Worm (Caenorhabditis elegans) whole organism, late embryonic: ENCODE measurements around the gene svh-11.

Source experiments
- ceh-19 ChIP-seq: fragments of 200-800 bp; sonication (Bioruptor generic); optimal IDR thresholded peaks from 2 replicates; lab custom pipeline; 2018; ENCODE audit warnings: mild to moderate bottlenecking, missing genetic modification characterization, missing compliant biosample characterization
- pha-4 ChIP-seq: fragments of 150-350 bp; optimal IDR thresholded peaks from 2 replicates; lab custom pipeline; 2018; ENCODE audit warnings: missing biosample characterization, missing genetic modification reagents, missing genetic modification characterization

DNA sequence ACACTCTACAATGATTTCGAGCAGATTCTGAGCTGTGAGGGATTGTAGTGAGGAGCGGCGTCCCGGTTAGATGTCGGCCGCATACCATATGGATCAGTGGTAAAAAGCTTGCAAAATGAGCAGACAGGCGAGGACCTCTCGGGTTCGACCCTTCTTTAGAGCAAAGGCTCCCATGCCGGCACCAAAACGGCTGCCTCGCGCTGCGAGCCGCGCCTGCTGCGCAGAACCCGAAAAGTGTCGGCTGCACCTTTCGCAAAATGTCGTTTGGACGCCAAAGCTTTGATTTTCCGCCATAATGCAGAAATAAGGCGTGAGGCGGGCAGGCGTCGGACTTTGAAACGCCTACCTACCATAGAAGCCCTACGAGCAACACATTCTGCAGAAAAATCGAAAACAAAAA, 16.5 kb upstream of the svh-11 start:
- no peak for TF ChIP-seq ceh-19 (GFP tag; lab: Kevin White, UChicago)
- TF ChIP-seq pha-4 (tag; lab: Kevin White, UChicago) = no peak
